Worm (Caenorhabditis elegans): Measurements from ENCODE around the gene F29A7.6.

- TF ChIP-seq sdz-38 (tag; optimal IDR thresholded peaks at IDR 0.05) (no peak), nhr-120 (GFP tag; IDR thresholded peaks at IDR 0.05) (no peak), Y56A3A.18 (GFP tag; IDR thresholded peaks at IDR 0.05) (no peak), rpc-1 (optimal IDR thresholded peaks at IDR 0.05) (no peak), rpc-1 (tag; optimal IDR thresholded peaks at IDR 0.05) (no peak), efl-1 (GFP tag; optimal IDR thresholded peaks at IDR 0.05) (no peak), ztf-22 (GFP tag; optimal IDR thresholded peaks at IDR 0.05) (no peak), ama-1 (optimal IDR thresholded peaks at IDR 0.05) (no peak), ama-1 (GFP tag; optimal IDR thresholded peaks at IDR 0.05) (no peak), K11D2.4 (GFP tag; IDR thresholded peaks at IDR 0.05) (no peak), atf-7 (tag; optimal IDR thresholded peaks at IDR 0.05) (no peak), sea-2 (GFP tag; IDR thresholded peaks at IDR 0.05) (no peak), snpc-4 (GFP tag; optimal IDR thresholded peaks at IDR 0.05) (no peak), snpc-4 (tag; optimal IDR thresholded peaks at IDR 0.05) (no peak), aptf-3 (GFP tag; IDR thresholded peaks at IDR 0.05) (no peak)
Observed at ce11 chrII:2717335-2717734, 35.1 kb downstream of the F29A7.6 start, which contains the start of gene T05A8.3.
